Fruit fly (Drosophila melanogaster): ENCODE measurements around the gene CG17834.
A peak's percentile ranks its signal among the peaks of the same experiment; 100 is the strongest.

CG17834 gene

dm6 chr2L:8528318-8528717 is 623 bp upstream of the CG17834 start, which contains the start of the genes lmgA and lmgB (continued):
- TF ChIP-seq rib (GFP tag; IDR thresholded peaks at IDR 0.05) (peak; percentile 49; the same call in 1 of the 2 replicates), YL-1 (GFP tag; optimal IDR thresholded peaks at IDR 0.05) (peak; percentile 52), MBD-R2 (GFP tag; IDR thresholded peaks at IDR 0.05) (peak; percentile 70), gsb (GFP tag; IDR thresholded peaks at IDR 0.05) (no peak), CG14860 (GFP tag; IDR thresholded peaks at IDR 0.05; ENCODE audit: partially characterized antibody) (peak; percentile 93), CG8388 (GFP tag; optimal IDR thresholded peaks at IDR 0.05) (peak; percentile 8), CG15601 (tag; optimal IDR thresholded peaks at IDR 0.05) (peak; percentile 44), CG13296 (GFP tag; optimal IDR thresholded peaks at IDR 0.05) (no peak)

DNA sequence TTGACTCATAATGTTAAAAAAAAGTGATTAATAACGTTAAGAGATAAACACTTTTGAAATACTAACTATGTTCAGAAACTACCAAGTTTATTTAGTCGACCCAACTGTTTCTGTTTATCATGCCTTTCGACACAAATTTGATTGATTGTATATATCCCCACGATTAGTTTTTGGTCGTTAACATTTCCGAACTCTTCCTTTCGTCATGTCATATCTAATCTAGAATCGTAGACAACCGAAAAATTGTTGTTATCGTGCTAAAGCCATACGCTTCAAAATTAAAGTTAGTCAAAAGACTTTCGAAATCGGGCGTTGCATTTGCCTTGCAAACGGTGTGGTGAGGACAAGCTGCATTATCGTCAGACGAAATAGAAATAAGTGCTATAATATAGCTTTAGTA is 1.2 kb downstream of the CG17834 start:
- no peak for TF ChIP-seq CG11093 (GFP tag; IDR thresholded peaks at IDR 0.05)
- TF ChIP-seq mam (GFP tag; optimal IDR thresholded peaks at IDR 0.05), result no peak
- TF ChIP-seq Ets65A (GFP tag), result no peak
- TF ChIP-seq H2.0 (GFP tag; IDR thresholded peaks at IDR 0.05), result no peak
- TF ChIP-seq her (GFP tag; optimal IDR thresholded peaks at IDR 0.05), result no peak
- no peak for TF ChIP-seq CG12104 (GFP tag; optimal IDR thresholded peaks at IDR 0.05)
- TF ChIP-seq Oaz (GFP tag; IDR thresholded peaks at IDR 0.05), result no peak
- peak; percentile 34 for TF ChIP-seq lab (GFP tag; optimal IDR thresholded peaks at IDR 0.05)
- no peak for TF ChIP-seq Gug (GFP tag; IDR thresholded peaks at IDR 0.05)
- TF ChIP-seq chinmo (GFP tag; IDR thresholded peaks at IDR 0.05; ENCODE audit: partially characterized antibody), result 0 out of 4 replicates have a peak, but pooled peaks have one; percentile 25
- TF ChIP-seq CG32767 (GFP tag; IDR thresholded peaks at IDR 0.05), result no peak
- TF ChIP-seq Lhr (GFP tag; optimal IDR thresholded peaks at IDR 0.05), result no peak
- no peak for TF ChIP-seq Ravus (GFP tag; IDR thresholded peaks at IDR 0.05)
- TF ChIP-seq sd (tag; optimal IDR thresholded peaks at IDR 0.05), result peak; percentile 67
- TF ChIP-seq CG1792 (GFP tag; optimal IDR thresholded peaks at IDR 0.05), result no peak
- peak; percentile 28 for TF ChIP-seq Deaf1 (tag; optimal IDR thresholded peaks at IDR 0.05)
- no peak for TF ChIP-seq CG17568 (GFP tag; optimal IDR thresholded peaks at IDR 0.05)
- no peak for TF ChIP-seq Xrp1 (GFP tag; IDR thresholded peaks at IDR 0.05)
- peak; percentile 76 for TF ChIP-seq exex (tag; optimal IDR thresholded peaks at IDR 0.05)
- no peak for TF ChIP-seq dati (GFP tag; IDR thresholded peaks at IDR 0.05)
- no peak for TF ChIP-seq Asciz (GFP tag; optimal IDR thresholded peaks at IDR 0.05)
- TF ChIP-seq sens (GFP tag), result peak; percentile 37
- TF ChIP-seq jigr1 (GFP tag; IDR thresholded peaks at IDR 0.05), result no peak
- no peak for TF ChIP-seq oc (tag; optimal IDR thresholded peaks at IDR 0.05)
- peak; percentile 78 for TF ChIP-seq grn (GFP tag; optimal IDR thresholded peaks at IDR 0.05)
- TF ChIP-seq Side (GFP tag; optimal IDR thresholded peaks at IDR 0.05), result no peak

DNA sequence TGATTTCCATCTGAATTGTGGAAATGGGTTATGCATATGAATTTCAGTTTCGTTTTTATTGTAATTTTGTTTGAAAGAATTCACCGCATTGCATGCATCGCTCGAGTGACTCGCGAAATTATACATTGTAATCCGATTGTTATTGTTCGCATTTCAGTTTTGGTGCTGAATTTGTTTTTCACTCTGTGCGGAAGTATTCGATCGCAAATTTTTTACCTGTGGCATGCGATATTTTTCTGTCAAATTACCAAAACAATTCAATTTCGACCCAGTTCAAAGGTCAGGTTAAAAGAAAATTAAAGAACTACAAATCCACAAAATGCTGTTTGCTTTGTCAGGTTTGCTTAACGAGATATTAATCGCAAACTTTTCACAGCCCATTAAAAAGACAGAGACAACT is 3.8 kb downstream of the CG17834 start:
- no peak for TF ChIP-seq Fer1 (GFP tag; optimal IDR thresholded peaks at IDR 0.05)
- no peak for TF ChIP-seq dmrt99B (tag; optimal IDR thresholded peaks at IDR 0.05)
- no peak for TF ChIP-seq gcm (GFP tag; optimal IDR thresholded peaks at IDR 0.05)
- TF ChIP-seq Doc3 (GFP tag; IDR thresholded peaks at IDR 0.05; ENCODE audit: partially characterized antibody), result 0 out of 3 replicates have a peak, but pooled peaks have one; percentile 23

dm6 chr2L:8533632-8534031 is 4.7 kb downstream of the CG17834 start:
- TF ChIP-seq ATbp (GFP tag; optimal IDR thresholded peaks at IDR 0.05), result no peak
- no peak for TF ChIP-seq CG7987 (GFP tag; optimal IDR thresholded peaks at IDR 0.05)
- TF ChIP-seq Camta (GFP tag; optimal IDR thresholded peaks at IDR 0.05), result no peak
- TF ChIP-seq CG12299 (tag; optimal IDR thresholded peaks at IDR 0.05), result no peak
- no peak for TF ChIP-seq Doc2 (GFP tag; IDR thresholded peaks at IDR 0.05)
- no peak for TF ChIP-seq CG8290 (GFP tag; optimal IDR thresholded peaks at IDR 0.05)
- no peak for TF ChIP-seq CG8290 (tag; optimal IDR thresholded peaks at IDR 0.05)
- TF ChIP-seq Nf-YC (tag; optimal IDR thresholded peaks at IDR 0.05), result no peak
- no peak for TF ChIP-seq Ptx1 (GFP tag; IDR thresholded peaks at IDR 0.05)
- no peak for TF ChIP-seq CG15269 (tag; optimal IDR thresholded peaks at IDR 0.05)
- TF ChIP-seq nerfin-1 (tag; optimal IDR thresholded peaks at IDR 0.05), result no peak
- TF ChIP-seq ewg (GFP tag; optimal IDR thresholded peaks at IDR 0.05), result no peak
- peak; percentile 9 for TF ChIP-seq CG8388 (GFP tag; optimal IDR thresholded peaks at IDR 0.05)
